Worm (Caenorhabditis elegans) whole organism, L2 larva: Measurements from ENCODE around the gene F21D5.5.

Experiments used
- C34F6.9 ChIP-seq: fragments of 150-350 bp; optimal IDR thresholded peaks from 2 replicates; lab custom pipeline; 2014; ENCODE audit warnings: missing biosample characterization, missing genetic modification characterization
- ZK546.5 ChIP-seq: sonication (generic microtip); optimal IDR thresholded peaks from 2 replicates; lab custom pipeline; 2017; ENCODE audit warnings: missing biosample characterization, missing genetic modification characterization
- ama-1 ChIP-seq: fragments of 150-350 bp; optimal IDR thresholded peaks from 2 replicates; lab custom pipeline; 2018; ENCODE audit warnings: inconsistent platforms
- ceh-82 ChIP-seq: fragments of 150-350 bp; optimal IDR thresholded peaks from 2 replicates; lab custom pipeline; 2014; ENCODE audit warnings: missing biosample characterization, missing genetic modification characterization
- nhr-10 ChIP-seq: sonication (generic microtip); optimal IDR thresholded peaks from 2 replicates; lab custom pipeline; 2017; ENCODE audit warnings: missing biosample characterization, missing genetic modification characterization
- nhr-129 ChIP-seq: fragments of 150-350 bp; optimal IDR thresholded peaks from 2 replicates; lab custom pipeline; 2014; ENCODE audit warnings: missing biosample characterization, missing genetic modification characterization
- unc-39 ChIP-seq: fragments of 150-350 bp; optimal IDR thresholded peaks from 2 replicates; lab custom pipeline; 2014; ENCODE audit warnings: missing biosample characterization, missing genetic modification characterization
- unc-62 ChIP-seq: fragments of 150-350 bp; optimal IDR thresholded peaks from 2 replicates; lab custom pipeline; 2014; ENCODE audit warnings: missing biosample characterization, missing genetic modification reagents, missing genetic modification characterization
- ztf-11 ChIP-seq: sonication (generic microtip); optimal IDR thresholded peaks from 2 replicates; lab custom pipeline; 2017; ENCODE audit warnings: missing biosample characterization, missing genetic modification characterization

- TF ChIP-seq ZK546.5 (tag; lab: Kevin White, UChicago) (no peak), ama-1 (lab: Kevin White, UChicago) (no peak), unc-62 (GFP tag; lab: Kevin White, UChicago) (no peak), ztf-11 (tag; lab: Kevin White, UChicago) (no peak), nhr-10 (tag; lab: Kevin White, UChicago) (no peak), unc-39 (tag; lab: Kevin White, UChicago) (no peak), ceh-82 (tag; lab: Kevin White, UChicago) (no peak), C34F6.9 (tag; lab: Kevin White, UChicago) (no peak), nhr-129 (tag; lab: Kevin White, UChicago) (no peak)
These were observed 21.0 kb downstream of the F21D5.5 start, which contains the start of gene H23L24.1 for ce11 chrIV:8718153-8718552.
